Fruit fly (Drosophila melanogaster) whole organism, embryonic: ENCODE measurements around the gene Cpr67Fa1.
A peak's percentile ranks its signal among the peaks of the same experiment; 100 is the strongest.

Source experiments
- CG10366 ChIP-seq: fragments of 200-800 bp; sonication (Bioruptor generic); IDR thresholded peaks from 2 replicates; pipeline ENCODE4 v1.3.6; 2022; ENCODE audit warnings: missing biosample characterization, missing genetic modification characterization
- CG12391 ChIP-seq: fragments of 200-800 bp; sonication (Bioruptor generic); optimal IDR thresholded peaks from 3 replicates; lab custom pipeline; 2018; ENCODE audit warnings: missing biosample characterization, mild to moderate bottlenecking, missing genetic modification characterization, moderate library complexity
- CG12659 ChIP-seq: fragments of 200-800 bp; sonication (Bioruptor generic); optimal IDR thresholded peaks from 3 replicates; lab custom pipeline; 2017; ENCODE audit warnings: mild to moderate bottlenecking, missing biosample characterization, missing genetic modification reagents, missing genetic modification characterization
- CG12942 ChIP-seq: fragments of 200-800 bp; sonication (Bioruptor generic); optimal IDR thresholded peaks from 3 replicates; lab custom pipeline; 2016; ENCODE audit warnings: missing biosample characterization, missing genetic modification characterization
- CG14710 ChIP-seq: fragments of 200-800 bp; sonication (Bioruptor generic); optimal IDR thresholded peaks from 3 replicates; lab custom pipeline; 2019; ENCODE audit warnings: missing biosample characterization, mild to moderate bottlenecking, missing genetic modification characterization, moderate library complexity
- CG17568 ChIP-seq: fragments of 200-800 bp; sonication (Bioruptor generic); optimal IDR thresholded peaks from 2 replicates; lab custom pipeline; 2018; ENCODE audit warnings: missing biosample characterization, mild to moderate bottlenecking, missing genetic modification characterization, moderate library complexity
- CG17802 ChIP-seq: fragments of 200-800 bp; sonication (Bioruptor generic); optimal IDR thresholded peaks from 2 replicates; lab custom pipeline; 2018; ENCODE audit warnings: missing biosample characterization, mild to moderate bottlenecking, missing genetic modification characterization, moderate library complexity
- CG18262 ChIP-seq: fragments of 200-800 bp; optimal IDR thresholded peaks from 3 replicates; lab custom pipeline; 2019; ENCODE audit warnings: missing biosample characterization, mild to moderate bottlenecking, missing genetic modification characterization, moderate library complexity
- CG2202 ChIP-seq: fragments of 200-800 bp; sonication (Bioruptor generic); optimal IDR thresholded peaks from 2 replicates; lab custom pipeline; 2018; ENCODE audit warnings: missing biosample characterization, mild to moderate bottlenecking, missing genetic modification characterization
- CG34376 ChIP-seq: fragments of 200-800 bp; sonication (Bioruptor generic); optimal IDR thresholded peaks from 2 replicates; lab custom pipeline; 2018; ENCODE audit warnings: missing biosample characterization, mild to moderate bottlenecking, missing genetic modification characterization
- CG5245 ChIP-seq: fragments of 200-800 bp; sonication (Bioruptor generic); optimal IDR thresholded peaks from 3 replicates; lab custom pipeline; 2016; ENCODE audit warnings: missing biosample characterization, missing genetic modification characterization
- CG6689 ChIP-seq: fragments of 200-800 bp; sonication (Bioruptor generic); IDR thresholded peaks from 2 replicates; pipeline ENCODE4 v1.3.6; 2022; ENCODE audit warnings: missing biosample characterization, missing genetic modification characterization
- CG8089 ChIP-seq: fragments of 200-800 bp; sonication (Bioruptor generic); optimal IDR thresholded peaks from 3 replicates; lab custom pipeline; 2016; ENCODE audit warnings: missing biosample characterization, missing genetic modification characterization
- CG8290 ChIP-seq, 3 experiments: fragments of 200-800 bp; sonication (Bioruptor generic); optimal IDR thresholded peaks; 2 replicates each; lab custom pipeline; 2016 to 2019; ENCODE audit warnings: missing biosample characterization in 3 of 3, missing genetic modification characterization in 3 of 3, mild to moderate bottlenecking in 2 of 3, moderate library complexity in 1 of 3
- CG8924 ChIP-seq: fragments of 200-800 bp; optimal IDR thresholded peaks from 3 replicates; lab custom pipeline; 2019; ENCODE audit warnings: missing biosample characterization, mild to moderate bottlenecking, missing genetic modification characterization, moderate library complexity
- CrebB ChIP-seq: fragments of 200-800 bp; sonication (Bioruptor generic); optimal IDR thresholded peaks from 3 replicates; lab custom pipeline; 2018; ENCODE audit warnings: missing biosample characterization, mild to moderate bottlenecking, missing genetic modification characterization
- D ChIP-seq, 2 experiments: fragments of 200-800 bp in 1 of 2; fragments of >200 bp in 1 of 2; sonication (Bioruptor generic) in 1 of 2; optimal IDR thresholded peaks; 2 replicates in 1 of 2; 3 replicates in 1 of 2; lab custom pipeline; 2017; ENCODE audit warnings: mild to moderate bottlenecking in 1 of 2, missing biosample characterization in 1 of 2, missing genetic modification characterization in 1 of 2, missing genetic modification reagents in 1 of 2
- Dbx ChIP-seq: fragments of 200-800 bp; sonication (Bioruptor generic); IDR thresholded peaks from 3 replicates; pipeline ENCODE4 v1.3.6; 2022; ENCODE audit warnings: missing biosample characterization, missing genetic modification characterization
- Lhr ChIP-seq: fragments of 200-800 bp; sonication (Bioruptor generic); optimal IDR thresholded peaks from 3 replicates; lab custom pipeline; 2017; ENCODE audit warnings: mild to moderate bottlenecking, missing biosample characterization, missing genetic modification reagents, missing genetic modification characterization
- PHDP ChIP-seq: fragments of 200-800 bp; sonication (Bioruptor generic); optimal IDR thresholded peaks from 3 replicates; lab custom pipeline; 2018; ENCODE audit warnings: missing biosample characterization, mild to moderate bottlenecking, missing genetic modification characterization, moderate library complexity
- Rx ChIP-seq: fragments of 200-800 bp; sonication (Bioruptor generic); IDR thresholded peaks from 2 replicates; pipeline ENCODE4 v1.3.6; 2022; ENCODE audit warnings: missing biosample characterization, missing genetic modification characterization
- Xbp1 ChIP-seq: fragments of 200-800 bp; sonication (Bioruptor generic); optimal IDR thresholded peaks from 3 replicates; lab custom pipeline; 2016; ENCODE audit warnings: missing biosample characterization, mild to moderate bottlenecking, missing genetic modification characterization
- aop ChIP-seq: fragments of 200-800 bp; sonication (Bioruptor generic); IDR thresholded peaks from 2 replicates; pipeline ENCODE4 v1.3.6; 2022; ENCODE audit warnings: missing biosample characterization, missing genetic modification characterization
- bab2 ChIP-seq: fragments of 200-800 bp; sonication (Bioruptor generic); optimal IDR thresholded peaks from 2 replicates; lab custom pipeline; 2016; ENCODE audit warnings: missing biosample characterization, missing genetic modification characterization
- cato ChIP-seq: fragments of 200-800 bp; sonication (Bioruptor generic); optimal IDR thresholded peaks from 2 replicates; lab custom pipeline; 2016; ENCODE audit warnings: missing biosample characterization, missing genetic modification characterization, borderline replicate concordance
- dati ChIP-seq: fragments of 200-800 bp; sonication (Bioruptor generic); IDR thresholded peaks from 2 replicates; pipeline ENCODE4 v1.3.6; 2022; ENCODE audit warnings: missing biosample characterization, missing genetic modification characterization
- disco-r ChIP-seq: fragments of 200-800 bp; sonication (Bioruptor generic); optimal IDR thresholded peaks from 2 replicates; lab custom pipeline; 2016; ENCODE audit warnings: missing biosample characterization, missing genetic modification characterization
- dm ChIP-seq: fragments of 200-800 bp; sonication (Bioruptor generic); optimal IDR thresholded peaks from 3 replicates; lab custom pipeline; 2016; ENCODE audit warnings: missing biosample characterization, missing genetic modification characterization
- dmrt99B ChIP-seq: fragments of 200-800 bp; sonication (Bioruptor generic); optimal IDR thresholded peaks from 2 replicates; lab custom pipeline; 2018; ENCODE audit warnings: missing biosample characterization, mild to moderate bottlenecking, missing genetic modification characterization, moderate library complexity
- gce ChIP-seq: fragments of 200-800 bp; sonication (Bioruptor generic); IDR thresholded peaks from 3 replicates; pipeline ENCODE4 v1.3.6; 2022; ENCODE audit warnings: missing biosample characterization, missing genetic modification characterization
- gcm ChIP-seq: fragments of 200-800 bp; sonication (Bioruptor generic); optimal IDR thresholded peaks from 2 replicates; lab custom pipeline; 2019; ENCODE audit warnings: missing biosample characterization, mild to moderate bottlenecking, missing genetic modification characterization, moderate library complexity
- gem ChIP-seq: fragments of 200-800 bp; sonication (Bioruptor generic); optimal IDR thresholded peaks from 2 replicates; lab custom pipeline; 2019; ENCODE audit warnings: missing biosample characterization, mild to moderate bottlenecking, missing genetic modification characterization, moderate library complexity
- gsb ChIP-seq: fragments of 200-800 bp; sonication (Bioruptor generic); IDR thresholded peaks from 2 replicates; pipeline ENCODE4 v1.3.6; 2022; ENCODE audit warnings: missing biosample characterization, missing genetic modification characterization
- gsb-n ChIP-seq: fragments of 200-800 bp; sonication (Bioruptor generic); optimal IDR thresholded peaks from 3 replicates; lab custom pipeline; 2018; ENCODE audit warnings: missing biosample characterization, mild to moderate bottlenecking, missing genetic modification characterization
- hth ChIP-seq: fragments of >200 bp; optimal IDR thresholded peaks from 2 replicates; lab custom pipeline; 2017; ENCODE audit warnings: inconsistent platforms
- kni ChIP-seq: fragments of 200-800 bp; sonication (Bioruptor generic); optimal IDR thresholded peaks from 3 replicates; lab custom pipeline; 2017; ENCODE audit warnings: mild to moderate bottlenecking, missing biosample characterization, missing genetic modification reagents, missing genetic modification characterization
- nerfin-1 ChIP-seq: fragments of 200-800 bp; sonication (Bioruptor generic); optimal IDR thresholded peaks from 3 replicates; lab custom pipeline; 2019; ENCODE audit warnings: missing biosample characterization, mild to moderate bottlenecking, missing genetic modification characterization, moderate library complexity
- nmo ChIP-seq: fragments of 200-800 bp; sonication (Bioruptor generic); optimal IDR thresholded peaks from 2 replicates; lab custom pipeline; 2018; ENCODE audit warnings: missing biosample characterization, mild to moderate bottlenecking, missing genetic modification characterization, moderate library complexity
- odd ChIP-seq: fragments of 200-800 bp; sonication (Bioruptor generic); optimal IDR thresholded peaks from 2 replicates; lab custom pipeline; 2017; ENCODE audit warnings: missing biosample characterization, mild to moderate bottlenecking, missing genetic modification characterization
- p53 ChIP-seq: fragments of 200-800 bp; sonication (Bioruptor generic); optimal IDR thresholded peaks from 2 replicates; lab custom pipeline; 2016; ENCODE audit warnings: missing biosample characterization, missing genetic modification characterization
- pb ChIP-seq: fragments of 200-800 bp; sonication (Bioruptor generic); optimal IDR thresholded peaks from 3 replicates; lab custom pipeline; 2016; ENCODE audit warnings: missing biosample characterization, missing genetic modification characterization
- prd ChIP-seq, 3 experiments: fragments of >200 bp in 2 of 3; fragments of 200-800 bp in 1 of 3; sonication (Bioruptor generic) in 1 of 3; optimal IDR thresholded peaks in 2 of 3; IDR thresholded peaks in 1 of 3; 2 replicates in 2 of 3; 3 replicates in 1 of 3; pipeline versions ENCODE4 v1.3.6 to Lab custom; 2017 to 2022; ENCODE audit warnings: missing biosample characterization in 1 of 3, missing genetic modification characterization in 1 of 3
- sob ChIP-seq: fragments of 200-800 bp; sonication (Bioruptor generic); IDR thresholded peaks from 2 replicates; pipeline ENCODE4 v1.3.6; 2022; ENCODE audit warnings: missing biosample characterization, missing genetic modification characterization
- wek ChIP-seq: fragments of 200-800 bp; sonication (Bioruptor generic); optimal IDR thresholded peaks from 3 replicates; lab custom pipeline; 2018; ENCODE audit warnings: missing biosample characterization, mild to moderate bottlenecking, missing genetic modification characterization, moderate library complexity
- wor ChIP-seq: fragments of 200-800 bp; sonication (Bioruptor generic); IDR thresholded peaks from 2 replicates; pipeline ENCODE4 v1.3.6; 2022; ENCODE audit warnings: missing biosample characterization, missing genetic modification characterization
- zf30C ChIP-seq: fragments of 200-800 bp; sonication (Bioruptor generic); optimal IDR thresholded peaks from 3 replicates; lab custom pipeline; 2018; ENCODE audit warnings: missing biosample characterization, mild to moderate bottlenecking, missing genetic modification characterization

Cpr67Fa1 gene

DNA sequence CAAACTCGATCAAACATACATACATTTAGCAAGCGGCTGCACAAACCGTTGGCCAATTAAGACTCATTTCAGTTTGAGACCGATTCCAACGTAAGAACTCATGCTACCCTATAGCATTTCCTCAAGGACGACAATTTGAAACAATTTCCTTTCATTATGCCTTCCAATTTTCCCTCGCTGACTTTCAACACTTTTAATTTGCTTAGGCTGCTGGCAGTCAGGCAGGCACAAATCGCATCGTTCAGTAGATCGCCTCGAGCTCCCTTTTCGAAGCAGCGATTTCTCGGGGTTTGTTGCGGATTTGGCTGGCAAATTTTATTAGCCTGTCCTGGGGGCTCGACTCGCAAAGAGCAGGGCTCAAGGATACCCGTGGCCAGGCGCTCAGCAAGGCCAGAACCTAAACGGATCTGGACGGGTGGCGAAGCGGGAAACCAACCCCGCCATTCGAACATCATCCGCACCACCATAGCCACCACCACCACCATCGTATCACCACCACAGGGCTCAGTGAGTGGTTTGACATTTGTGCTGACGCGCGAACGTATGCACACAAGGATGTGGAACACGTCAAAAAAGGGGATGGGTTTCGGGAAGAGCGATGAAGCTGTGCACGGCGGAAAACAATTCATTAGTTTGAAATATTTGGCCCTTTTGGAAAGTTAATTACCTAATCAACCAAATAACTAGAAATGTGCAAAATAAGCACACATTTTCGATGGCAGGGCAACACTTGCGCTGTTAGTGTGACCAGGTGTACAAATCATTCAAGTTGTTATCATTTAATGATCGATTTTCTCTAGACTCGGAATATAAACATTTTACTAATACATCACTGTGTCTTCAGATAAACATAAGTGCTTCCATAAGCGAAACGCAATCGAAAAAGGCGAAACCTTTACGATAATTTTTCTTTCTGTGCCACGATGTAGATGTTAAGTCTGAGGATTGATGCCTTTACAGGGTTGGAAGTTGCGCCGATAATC, 45.0 kb upstream of the Cpr67Fa1 start (continued):
- no peak for TF ChIP-seq wor (GFP tag; lab: Robert Waterston, UW)
- TF ChIP-seq cato (GFP tag; lab: Kevin White, UChicago): no peak
- no peak for TF ChIP-seq hth
- peak; percentile 27 for TF ChIP-seq kni (GFP tag; lab: Kevin White, UChicago)
- no peak for TF ChIP-seq wek (GFP tag; lab: Kevin White, UChicago)
- TF ChIP-seq CG17568 (GFP tag; lab: Kevin White, UChicago): peak; percentile 17
- no peak for TF ChIP-seq CG34376
- no peak for TF ChIP-seq odd (GFP tag; lab: Kevin White, UChicago)
- no peak for TF ChIP-seq CrebB
- TF ChIP-seq pb (GFP tag; lab: Kevin White, UChicago): peak; percentile 24
- peak; percentile 71 for TF ChIP-seq gem (tag; lab: Kevin White, UChicago)
- peak; percentile 7 for TF ChIP-seq dm (GFP tag; lab: Kevin White, UChicago)
- TF ChIP-seq CG12659: peak; percentile 35
- TF ChIP-seq bab2: peak; percentile 41
- peak; percentile 26 for TF ChIP-seq PHDP (tag; lab: Kevin White, UChicago)
- TF ChIP-seq dati (GFP tag; lab: Robert Waterston, UW): no peak
- TF ChIP-seq D (optimal IDR thresholded peaks at IDR 0.05; lab: Kevin White, UChicago): no peak
- peak; percentile 62 for TF ChIP-seq D (GFP tag; optimal IDR thresholded peaks at IDR 0.05; lab: Kevin White, UChicago)
- peak; percentile 11 for TF ChIP-seq gsb-n
- no peak for TF ChIP-seq p53 (GFP tag; lab: Kevin White, UChicago)
- peak; percentile 56 for TF ChIP-seq dmrt99B (tag; lab: Kevin White, UChicago)
- TF ChIP-seq CG10366 (GFP tag; lab: Robert Waterston, UW): 0 out of 2 replicates have a peak, but pooled peaks have one; percentile 9
- no peak for TF ChIP-seq aop (GFP tag; lab: Robert Waterston, UW)
- TF ChIP-seq CG8290 (GFP tag; optimal IDR thresholded peaks at IDR 0.05; lab: Kevin White, UChicago): peak; percentile 58
- TF ChIP-seq CG8290 (tag; optimal IDR thresholded peaks at IDR 0.05; lab: Kevin White, UChicago): peak in 1 of 2 experiments; percentile 39
- peak; percentile 19 for TF ChIP-seq CG5245 (GFP tag; lab: Kevin White, UChicago)
- TF ChIP-seq prd (optimal IDR thresholded peaks at IDR 0.05; lab: Kevin White, UChicago): no peak
- TF ChIP-seq prd (GFP tag; IDR thresholded peaks at IDR 0.05; lab: Robert Waterston, UW): peak; percentile 30; the same call in 1 of the 3 replicates
- no peak for TF ChIP-seq gsb (GFP tag; lab: Robert Waterston, UW)
- TF ChIP-seq CG12942 (GFP tag; lab: Kevin White, UChicago): no peak
- no peak for TF ChIP-seq sob (GFP tag; lab: Robert Waterston, UW)
- TF ChIP-seq nmo: peak; percentile 60
- TF ChIP-seq CG14710: peak; percentile 90
- no peak for TF ChIP-seq CG17802 (tag; lab: Kevin White, UChicago)
- TF ChIP-seq zf30C (GFP tag; lab: Kevin White, UChicago): peak; percentile 70
- TF ChIP-seq CG2202: peak; percentile 56
- no peak for TF ChIP-seq CG6689 (GFP tag; lab: Robert Waterston, UW)
- peak; percentile 81 for TF ChIP-seq CG18262
- TF ChIP-seq nerfin-1 (tag; lab: Kevin White, UChicago): no peak
- 0 out of 3 replicates have a peak, but pooled peaks have one; percentile 6 for TF ChIP-seq gce (GFP tag; lab: Robert Waterston, UW)
- peak; percentile 49 for TF ChIP-seq CG8924 (tag; lab: Kevin White, UChicago)
- TF ChIP-seq CG12391: peak; percentile 53
- TF ChIP-seq gcm (GFP tag; lab: Kevin White, UChicago): peak; percentile 1
- TF ChIP-seq CG8089 (GFP tag; lab: Kevin White, UChicago): peak; percentile 24
- TF ChIP-seq disco-r: no peak
- TF ChIP-seq Xbp1 (GFP tag; lab: Kevin White, UChicago): peak; percentile 26
- TF ChIP-seq Rx (GFP tag; lab: Robert Waterston, UW): no peak
- TF ChIP-seq Dbx (GFP tag; lab: Robert Waterston, UW): no peak
- TF ChIP-seq Lhr (GFP tag; lab: Kevin White, UChicago): peak; percentile 37
